Worm (Caenorhabditis elegans): ENCODE data around the gene M03F4.6.

The M03F4.6 gene

ce11 chrX:4971427-4971826 lies 2.3 kb upstream of the M03F4.6 start (continued):
- no peak for TF ChIP-seq F10E7.11 (tag; optimal IDR thresholded peaks at IDR 0.05)
- no peak for TF ChIP-seq pbrm-1 (GFP tag; IDR thresholded peaks at IDR 0.05)
- no peak for TF ChIP-seq atf-7 (tag; optimal IDR thresholded peaks at IDR 0.05)
- TF ChIP-seq ceh-27 (GFP tag; optimal IDR thresholded peaks at IDR 0.05), result peak; percentile 50
- TF ChIP-seq bed-1 (GFP tag; IDR thresholded peaks at IDR 0.05), result no peak
- no peak for TF ChIP-seq C17E4.6 (GFP tag; IDR thresholded peaks at IDR 0.05)
- TF ChIP-seq B0035.1 (tag; optimal IDR thresholded peaks at IDR 0.05), result no peak

DNA sequence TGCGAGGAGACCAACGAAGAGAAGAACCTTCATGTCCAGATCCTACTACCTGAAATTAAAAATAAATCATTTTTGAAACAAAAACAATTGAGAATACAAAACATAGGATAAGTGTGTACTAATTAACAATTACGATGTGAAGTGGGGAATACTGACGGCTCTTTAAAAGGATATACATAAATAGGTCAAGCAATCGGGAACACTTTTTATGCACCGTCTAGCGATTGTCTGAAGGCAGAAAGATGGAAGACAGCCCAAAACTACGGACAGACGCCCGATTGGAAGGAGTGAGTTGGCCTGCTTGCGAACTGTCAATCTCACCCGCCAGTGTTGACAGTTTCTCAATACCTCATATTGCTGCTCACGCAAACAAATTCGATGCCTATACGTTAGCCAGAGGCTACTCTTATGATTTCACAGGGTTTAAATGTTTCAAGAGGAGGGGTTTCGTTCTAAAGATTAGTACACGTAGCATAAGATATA lies 1.8 kb upstream of the M03F4.6 start, which contains the start of gene calu-1:
Gene calu-1 (minus strand): TSS at position 51 of the 483 bp plus-strand sequence.
- TF ChIP-seq ceh-79 (tag; optimal IDR thresholded peaks at IDR 0.05) (no peak), ets-4 (GFP tag; optimal IDR thresholded peaks at IDR 0.05) (peak; percentile 79), nhr-80 (tag; optimal IDR thresholded peaks at IDR 0.05) (peak; percentile 95), let-607 (tag; optimal IDR thresholded peaks at IDR 0.05) (peak; percentile 99), hrde-1 (tag; optimal IDR thresholded peaks at IDR 0.05; ENCODE audit: borderline replicate concordance) (no peak), nfyb-1 (GFP tag; IDR thresholded peaks at IDR 0.05) (peak; percentile 61; the same call in 1 of the 2 replicates), nhr-90 (tag; optimal IDR thresholded peaks at IDR 0.05) (peak; percentile 53), tbp1 (GFP tag; optimal IDR thresholded peaks at IDR 0.05) (peak; percentile 16), F52B5.7 (tag; optimal IDR thresholded peaks at IDR 0.05) (no peak), B0261.1 (tag; optimal IDR thresholded peaks at IDR 0.05) (no peak), egl-44 (GFP tag; IDR thresholded peaks at IDR 0.05) (no peak), ztf-28 (GFP tag; IDR thresholded peaks at IDR 0.05) (no peak), ztf-25 (GFP tag; IDR thresholded peaks at IDR 0.05) (no peak), attf-6 (GFP tag; IDR thresholded peaks at IDR 0.05) (no peak), bed-1 (GFP tag; IDR thresholded peaks at IDR 0.05) (no peak), B0336.3 (GFP tag; IDR thresholded peaks at IDR 0.05) (0 out of 2 replicates have a peak, but pooled peaks have one; percentile 21), Y53G8AR.9 (GFP tag; conservative IDR thresholded peaks at IDR 0.05) (0 out of 2 replicates have a peak, but pooled peaks have one; percentile 10), lin-35 (GFP tag; optimal IDR thresholded peaks at IDR 0.05) (no peak), unc-62 (GFP tag; optimal IDR thresholded peaks at IDR 0.05) (peak; percentile 48), ztf-6 (GFP tag; IDR thresholded peaks at IDR 0.05) (no peak), C06A6.2 (GFP tag; conservative IDR thresholded peaks at IDR 0.05) (no peak), nfya-1 (tag; optimal IDR thresholded peaks at IDR 0.05; ENCODE audit: borderline replicate concordance, insufficient read depth) (no peak), madf-10 (tag; optimal IDR thresholded peaks at IDR 0.05) (no peak), dox-1 (GFP tag; IDR thresholded peaks at IDR 0.05) (0 out of 2 replicates have a peak, but pooled peaks have one; percentile 28), atf-7 (tag; optimal IDR thresholded peaks at IDR 0.05) (peak; percentile 15), nhr-179 (tag; optimal IDR thresholded peaks at IDR 0.05) (no peak), lin-26 (GFP tag; IDR thresholded peaks at IDR 0.05) (no peak), ztf-22 (GFP tag; optimal IDR thresholded peaks at IDR 0.05) (peak; percentile 38)

ce11 chrX:4965592-4965991 lies 3.5 kb downstream of the M03F4.6 start:
- TF ChIP-seq F10E7.11 (tag; optimal IDR thresholded peaks at IDR 0.05) (no peak), lsy-27 (tag; optimal IDR thresholded peaks at IDR 0.05; ENCODE audit: borderline replicate concordance, insufficient read depth) (no peak), zim-3 (tag; optimal IDR thresholded peaks at IDR 0.05) (no peak), ets-4 (GFP tag; optimal IDR thresholded peaks at IDR 0.05) (no peak), nhr-120 (GFP tag; IDR thresholded peaks at IDR 0.05) (no peak), snpc-1.1 (tag; optimal IDR thresholded peaks at IDR 0.05; ENCODE audit: insufficient read depth) (no peak), chd-7 (tag; optimal IDR thresholded peaks at IDR 0.05) (no peak), aptf-3 (GFP tag; IDR thresholded peaks at IDR 0.05) (no peak), lag-1 (GFP tag; IDR thresholded peaks at IDR 0.05) (no peak), Y79H2A.3 (GFP tag; conservative IDR thresholded peaks at IDR 0.05) (no peak), B0019.2 (GFP tag; conservative IDR thresholded peaks at IDR 0.05) (no peak), attf-6 (GFP tag; IDR thresholded peaks at IDR 0.05) (no peak), C06A6.2 (GFP tag; conservative IDR thresholded peaks at IDR 0.05) (no peak)

All from whole organism, young adult.